Fruit fly (Drosophila melanogaster): ENCODE data around the gene CG5004.

The CG5004 gene

dm6 chrX:17121600-17121999, 14.2 kb downstream of the CG5004 start (continued):
- TF ChIP-seq CrebB (tag; optimal IDR thresholded peaks at IDR 0.05) (no peak), HLH3B (GFP tag; IDR thresholded peaks at IDR 0.05) (no peak), ERR (GFP tag; optimal IDR thresholded peaks at IDR 0.05) (no peak), Blimp-1 (GFP tag; optimal IDR thresholded peaks at IDR 0.05) (peak; percentile 40), CG11085 (GFP tag; IDR thresholded peaks at IDR 0.05) (no peak), PHDP (tag; optimal IDR thresholded peaks at IDR 0.05) (peak; percentile 52), gem (tag; optimal IDR thresholded peaks at IDR 0.05) (peak; percentile 68), CG8089 (GFP tag; optimal IDR thresholded peaks at IDR 0.05) (no peak), pros (GFP tag; optimal IDR thresholded peaks at IDR 0.05) (no peak), CG5245 (GFP tag; optimal IDR thresholded peaks at IDR 0.05) (no peak), gsb-n (tag; optimal IDR thresholded peaks at IDR 0.05) (no peak), CG3847 (GFP tag; IDR thresholded peaks at IDR 0.05) (no peak), dan (GFP tag; IDR thresholded peaks at IDR 0.05) (no peak), kay (GFP tag; optimal IDR thresholded peaks at IDR 0.05) (no peak), seq (GFP tag; IDR thresholded peaks at IDR 0.05) (no peak), NfI (GFP tag; optimal IDR thresholded peaks at IDR 0.05) (no peak), yki (optimal IDR thresholded peaks at IDR 0.05) (no peak), Drgx (GFP tag; IDR thresholded peaks at IDR 0.05) (no peak), pho (GFP tag; optimal IDR thresholded peaks at IDR 0.05) (no peak), CG6654 (GFP tag; optimal IDR thresholded peaks at IDR 0.05) (no peak), slp2 (GFP tag; optimal IDR thresholded peaks at IDR 0.05) (no peak), abd-A (tag; optimal IDR thresholded peaks at IDR 0.05) (no peak), chif (GFP tag; optimal IDR thresholded peaks at IDR 0.05) (no peak), HHEX (GFP tag; optimal IDR thresholded peaks at IDR 0.05) (peak; percentile 38), Bgb (GFP tag; IDR thresholded peaks at IDR 0.05; ENCODE audit: partially characterized antibody) (no peak), CG12155 (GFP tag; optimal IDR thresholded peaks at IDR 0.05) (no peak), CG4707 (GFP tag; optimal IDR thresholded peaks at IDR 0.05) (no peak), CG10321 (GFP tag; IDR thresholded peaks at IDR 0.05) (no peak), lov (optimal IDR thresholded peaks at IDR 0.05) (no peak), lov (GFP tag; IDR thresholded peaks at IDR 0.05) (no peak), HmgD (GFP tag; optimal IDR thresholded peaks at IDR 0.05) (no peak), Pdp1 (GFP tag; optimal IDR thresholded peaks at IDR 0.05) (peak in 1 of 2 experiments; percentile 22), h (optimal IDR thresholded peaks at IDR 0.05) (no peak), CG15479 (GFP tag; optimal IDR thresholded peaks at IDR 0.05) (no peak), tio (GFP tag; optimal IDR thresholded peaks at IDR 0.05) (peak; percentile 16), danr (GFP tag; IDR thresholded peaks at IDR 0.05) (no peak), CG18476 (GFP tag; optimal IDR thresholded peaks at IDR 0.05) (no peak), CG11247 (GFP tag; IDR thresholded peaks at IDR 0.05) (no peak), CG13624 (GFP tag; optimal IDR thresholded peaks at IDR 0.05) (no peak), C15 (GFP tag; IDR thresholded peaks at IDR 0.05) (no peak), wek (GFP tag; optimal IDR thresholded peaks at IDR 0.05) (no peak), sens (GFP tag) (peak; percentile 47), ewg (GFP tag; optimal IDR thresholded peaks at IDR 0.05) (peak; percentile 20), Dfd (GFP tag; optimal IDR thresholded peaks at IDR 0.05) (no peak), CG15514 (GFP tag; optimal IDR thresholded peaks at IDR 0.05) (peak; percentile 5), sens-2 (GFP tag; IDR thresholded peaks at IDR 0.05) (no peak), chinmo (GFP tag; IDR thresholded peaks at IDR 0.05; ENCODE audit: partially characterized antibody) (no peak), CG10462 (GFP tag; optimal IDR thresholded peaks at IDR 0.05) (no peak), CG33557 (GFP tag; optimal IDR thresholded peaks at IDR 0.05) (no peak), D19A (tag; optimal IDR thresholded peaks at IDR 0.05) (peak; percentile 3), NFAT (GFP tag; IDR thresholded peaks at IDR 0.05) (no peak), CG9215 (GFP tag; IDR thresholded peaks at IDR 0.05) (no peak), corto (GFP tag; optimal IDR thresholded peaks at IDR 0.05) (no peak)

Data from whole organism, embryonic.